Worm (Caenorhabditis elegans) whole organism, L2 larva: ENCODE results near the gene T25C12.3.
A peak's percentile ranks its signal among the peaks of the same experiment; 100 is the strongest.

Experiments used
- F13H6.1 ChIP-seq: sonication (generic microtip); optimal IDR thresholded peaks from 2 replicates; lab custom pipeline; 2016; ENCODE audit warnings: missing genetic modification characterization, missing compliant biosample characterization
- Y55F3AM.14 ChIP-seq: fragments of 200-800 bp; sonication (Bioruptor generic); optimal IDR thresholded peaks from 2 replicates; lab custom pipeline; 2018; ENCODE audit warnings: mild to moderate bottlenecking, missing genetic modification characterization, missing compliant biosample characterization
- alr-1 ChIP-seq: fragments of 150-350 bp; optimal IDR thresholded peaks from 2 replicates; lab custom pipeline; 2014; ENCODE audit warnings: missing biosample characterization, missing genetic modification characterization
- aly-2 ChIP-seq: fragments of 150-350 bp; optimal IDR thresholded peaks from 2 replicates; lab custom pipeline; 2014; ENCODE audit warnings: missing biosample characterization, missing genetic modification characterization
- ama-1 ChIP-seq: fragments of 150-350 bp; optimal IDR thresholded peaks from 2 replicates; lab custom pipeline; 2018; ENCODE audit warnings: inconsistent platforms
- blmp-1 ChIP-seq: sonication (generic microtip); optimal IDR thresholded peaks from 2 replicates; lab custom pipeline; 2017; ENCODE audit warnings: missing genetic modification characterization, mild to moderate bottlenecking, missing compliant biosample characterization, antibody characterized with exemption, moderate library complexity; ENCODE audit not compliant: insufficient read depth
- ceh-82 ChIP-seq: fragments of 150-350 bp; optimal IDR thresholded peaks from 2 replicates; lab custom pipeline; 2014; ENCODE audit warnings: missing biosample characterization, missing genetic modification characterization
- crh-2 ChIP-seq: sonication (generic microtip); optimal IDR thresholded peaks from 2 replicates; lab custom pipeline; 2017; ENCODE audit warnings: missing biosample characterization, missing genetic modification characterization
- dmd-4 ChIP-seq: sonication (generic microtip); optimal IDR thresholded peaks from 2 replicates; lab custom pipeline; 2017; ENCODE audit warnings: missing biosample characterization, missing genetic modification characterization
- elt-1 ChIP-seq: fragments of 150-350 bp; optimal IDR thresholded peaks from 2 replicates; lab custom pipeline; 2014; ENCODE audit warnings: missing biosample characterization, missing genetic modification characterization
- elt-3 ChIP-seq: sonication (generic microtip); optimal IDR thresholded peaks from 2 replicates; lab custom pipeline; 2017; ENCODE audit warnings: missing biosample characterization, missing genetic modification characterization
- fos-1 ChIP-seq: fragments of 150-350 bp; optimal IDR thresholded peaks from 2 replicates; lab custom pipeline; 2014; ENCODE audit warnings: missing biosample characterization, missing genetic modification characterization
- gmeb-1 ChIP-seq: fragments of 150-350 bp; optimal IDR thresholded peaks from 2 replicates; lab custom pipeline; 2014; ENCODE audit warnings: missing biosample characterization, missing genetic modification characterization
- lin-11 ChIP-seq: fragments of 150-350 bp; sonication (generic microtip); optimal IDR thresholded peaks from 2 replicates; lab custom pipeline; 2014; ENCODE audit warnings: missing biosample characterization, missing genetic modification characterization, inconsistent platforms, mixed read lengths
- lin-13 ChIP-seq: fragments of 150-350 bp; optimal IDR thresholded peaks from 2 replicates; lab custom pipeline; 2014; ENCODE audit warnings: missing biosample characterization, missing genetic modification reagents, missing genetic modification characterization
- lin-39 ChIP-seq: fragments of 150-350 bp; optimal IDR thresholded peaks from 2 replicates; lab custom pipeline; 2014; ENCODE audit warnings: missing biosample characterization, missing genetic modification reagents, missing genetic modification characterization
- lsy-2 ChIP-seq, 2 experiments: fragments of 150-350 bp in 1 of 2; sonication (generic microtip) in 1 of 2; optimal IDR thresholded peaks; 2 replicates each; lab custom pipeline; 2014 to 2017; ENCODE audit warnings: missing biosample characterization in 2 of 2, missing genetic modification characterization in 2 of 2
- mab-5 ChIP-seq: fragments of 150-350 bp; optimal IDR thresholded peaks from 2 replicates; lab custom pipeline; 2014; ENCODE audit warnings: missing biosample characterization, missing genetic modification characterization
- mbf-1 ChIP-seq: sonication (generic microtip); optimal IDR thresholded peaks from 2 replicates; lab custom pipeline; 2017; ENCODE audit warnings: missing biosample characterization, missing genetic modification characterization
- nhr-11 ChIP-seq: fragments of 150-350 bp; optimal IDR thresholded peaks from 2 replicates; lab custom pipeline; 2014; ENCODE audit warnings: missing biosample characterization, missing genetic modification characterization
- nhr-12 ChIP-seq: fragments of 150-350 bp; optimal IDR thresholded peaks from 2 replicates; lab custom pipeline; 2014; ENCODE audit warnings: missing biosample characterization, missing genetic modification characterization
- nhr-129 ChIP-seq: fragments of 150-350 bp; optimal IDR thresholded peaks from 2 replicates; lab custom pipeline; 2014; ENCODE audit warnings: missing biosample characterization, missing genetic modification characterization
- nhr-23 ChIP-seq: fragments of 150-350 bp; optimal IDR thresholded peaks from 2 replicates; lab custom pipeline; 2014; ENCODE audit warnings: missing biosample characterization, missing genetic modification reagents, missing genetic modification characterization
- nhr-25 ChIP-seq: fragments of 150-350 bp; sonication (generic microtip); optimal IDR thresholded peaks from 3 replicates; lab custom pipeline; 2014; ENCODE audit warnings: missing biosample characterization, missing genetic modification characterization
- nhr-6 ChIP-seq: fragments of 150-350 bp; optimal IDR thresholded peaks from 2 replicates; lab custom pipeline; 2014; ENCODE audit warnings: missing biosample characterization, missing genetic modification characterization
- nhr-77 ChIP-seq: fragments of 150-350 bp; optimal IDR thresholded peaks from 2 replicates; lab custom pipeline; 2014; ENCODE audit warnings: missing biosample characterization, missing genetic modification characterization
- sem-4 ChIP-seq: fragments of 150-350 bp; optimal IDR thresholded peaks from 2 replicates; lab custom pipeline; 2014; ENCODE audit warnings: missing biosample characterization, missing genetic modification reagents, missing genetic modification characterization
- skn-1 ChIP-seq: sonication (generic microtip); optimal IDR thresholded peaks from 2 replicates; lab custom pipeline; 2017; ENCODE audit warnings: missing biosample characterization, missing genetic modification characterization
- sma-3 ChIP-seq: sonication (generic microtip); optimal IDR thresholded peaks from 2 replicates; lab custom pipeline; 2016; ENCODE audit warnings: missing genetic modification reagents, missing genetic modification characterization, missing compliant biosample characterization
- sma-9 ChIP-seq, 2 experiments: fragments of 150-350 bp in 1 of 2; sonication (generic microtip) in 1 of 2; optimal IDR thresholded peaks; 2 replicates each; lab custom pipeline; 2014 to 2016; ENCODE audit warnings: missing genetic modification characterization in 2 of 2, mild to moderate bottlenecking in 1 of 2, missing biosample characterization in 1 of 2, missing compliant biosample characterization in 1 of 2, missing genetic modification reagents in 1 of 2, moderate library complexity in 1 of 2
- snpc-4 ChIP-seq: fragments of 150-350 bp; optimal IDR thresholded peaks from 2 replicates; lab custom pipeline; 2014; ENCODE audit warnings: missing biosample characterization, missing genetic modification characterization
- unc-39 ChIP-seq: fragments of 150-350 bp; optimal IDR thresholded peaks from 2 replicates; lab custom pipeline; 2014; ENCODE audit warnings: missing biosample characterization, missing genetic modification characterization
- unc-62 ChIP-seq: fragments of 150-350 bp; optimal IDR thresholded peaks from 2 replicates; lab custom pipeline; 2014; ENCODE audit warnings: missing biosample characterization, missing genetic modification reagents, missing genetic modification characterization
- zag-1 ChIP-seq: fragments of 150-350 bp; optimal IDR thresholded peaks from 2 replicates; lab custom pipeline; 2014; ENCODE audit warnings: missing biosample characterization, missing genetic modification characterization
- ztf-1 ChIP-seq: fragments of 200-800 bp; sonication (Bioruptor generic); conservative IDR thresholded peaks from 2 replicates; pipeline ENCODE4 v1.3.6; 2022; ENCODE audit warnings: missing genetic modification characterization, missing compliant biosample characterization

Gene T25C12.3

ce11 chrX:11456665-11457064, 43.1 kb downstream of the T25C12.3 start:
- TF ChIP-seq zag-1 (tag; lab: Kevin White, UChicago) (no peak), sma-3 (GFP tag; lab: Kevin White, UChicago) (no peak), lin-11 (no peak), nhr-11 (tag; lab: Kevin White, UChicago) (no peak), unc-62 (GFP tag; lab: Kevin White, UChicago) (no peak), crh-2 (no peak), elt-1 (tag; lab: Kevin White, UChicago) (no peak), elt-3 (tag; lab: Kevin White, UChicago) (no peak), lin-39 (no peak)

- TF ChIP-seq nhr-25 (tag; lab: Kevin White, UChicago) (peak; percentile 13), sma-3 (GFP tag; lab: Kevin White, UChicago) (no peak), aly-2 (no peak)
Measured at ce11 chrX:11454231-11454630, 45.6 kb downstream of the T25C12.3 start, which contains the start of gene F48C5.2. F48C5.2 (minus strand) TSS chrX:11454331.

- TF ChIP-seq nhr-25 (tag; lab: Kevin White, UChicago) (peak; percentile 56), sem-4 (tag; lab: Kevin White, UChicago) (peak; percentile 10), nhr-12 (tag; lab: Kevin White, UChicago) (no peak)
Measured at ce11 chrX:11452316-11452715, 47.5 kb downstream of the T25C12.3 start.

ce11 chrX:11450261-11450660, 49.5 kb downstream of the T25C12.3 start:
- TF ChIP-seq mab-5 = no peak
- TF ChIP-seq sma-3 (GFP tag; lab: Kevin White, UChicago) = peak; percentile 37
- peak; percentile 58 for TF ChIP-seq sma-9 (GFP tag; optimal IDR thresholded peaks at IDR 0.05; lab: Kevin White, UChicago)
- no peak for TF ChIP-seq sma-9 (tag; optimal IDR thresholded peaks at IDR 0.05; lab: Kevin White, UChicago)
- TF ChIP-seq fos-1 = peak; percentile 26
- no peak for TF ChIP-seq nhr-6 (tag; lab: Kevin White, UChicago)
- TF ChIP-seq, all 48 proteins: peak for 3

ce11 chrX:11447695-11448094, 52.1 kb downstream of the T25C12.3 start:
- TF ChIP-seq mab-5 (no peak), ama-1 (no peak), sma-9 (GFP tag; optimal IDR thresholded peaks at IDR 0.05; lab: Kevin White, UChicago) (peak; percentile 64), sma-9 (tag; optimal IDR thresholded peaks at IDR 0.05; lab: Kevin White, UChicago) (no peak), F13H6.1 (tag; lab: Kevin White, UChicago) (peak; percentile 44), fos-1 (peak; percentile 72), lin-11 (no peak), nhr-6 (tag; lab: Kevin White, UChicago) (no peak), blmp-1 (tag; lab: Kevin White, UChicago) (no peak), Y55F3AM.14 (GFP tag; lab: Kevin White, UChicago) (no peak), nhr-129 (peak; percentile 32), ztf-1 (no peak), snpc-4 (tag; lab: Kevin White, UChicago) (no peak), sem-4 (tag; lab: Kevin White, UChicago) (no peak), elt-3 (tag; lab: Kevin White, UChicago) (no peak), alr-1 (no peak), sma-3 (GFP tag; lab: Kevin White, UChicago) (no peak), gmeb-1 (peak; percentile 12), nhr-12 (tag; lab: Kevin White, UChicago) (no peak), crh-2 (peak; percentile 41), lsy-2 (tag; optimal IDR thresholded peaks at IDR 0.05; lab: Kevin White, UChicago) (no peak), lin-13 (GFP tag; lab: Kevin White, UChicago) (no peak), unc-39 (tag; lab: Kevin White, UChicago) (no peak), aly-2 (no peak)
- TF ChIP-seq, all 48 proteins: peak for 6

- no peak for TF ChIP-seq mbf-1 (tag; lab: Kevin White, UChicago)
- no peak for TF ChIP-seq fos-1
- no peak for TF ChIP-seq dmd-4 (tag; lab: Kevin White, UChicago)
- no peak for TF ChIP-seq crh-2
- no peak for TF ChIP-seq ceh-82 (tag; lab: Kevin White, UChicago)
- TF ChIP-seq skn-1 (tag; lab: Kevin White, UChicago) = no peak
- no peak for TF ChIP-seq nhr-12 (tag; lab: Kevin White, UChicago)
- no peak for TF ChIP-seq nhr-129
- no peak for TF ChIP-seq gmeb-1
- TF ChIP-seq nhr-25 (tag; lab: Kevin White, UChicago) = no peak
- no peak for TF ChIP-seq nhr-77 (tag; lab: Kevin White, UChicago)
- TF ChIP-seq nhr-23 (tag; lab: Kevin White, UChicago) = no peak
- TF ChIP-seq blmp-1 (tag; lab: Kevin White, UChicago) = no peak
Measured at ce11 chrX:11446535-11446934, 53.3 kb downstream of the T25C12.3 start, which contains the start of gene igeg-2. igeg-2 (minus strand) TSS chrX:11446635.
